Fruit fly (Drosophila melanogaster) whole organism, adult: ENCODE measurements around the gene CG13670.

Source experiments
- CG11617 ChIP-seq: fragments of 200-800 bp; sonication (Bioruptor generic); optimal IDR thresholded peaks from 2 replicates; lab custom pipeline; 2017; ENCODE audit warnings: mild to moderate bottlenecking, missing biosample characterization, missing genetic modification reagents, missing genetic modification characterization
- CG12768 ChIP-seq: fragments of 200-800 bp; sonication (Bioruptor generic); optimal IDR thresholded peaks from 2 replicates; lab custom pipeline; 2017; ENCODE audit warnings: missing biosample characterization, missing genetic modification characterization, mild to moderate bottlenecking, moderate library complexity, missing genetic modification reagents
- CG14711 ChIP-seq: fragments of 200-800 bp; sonication (Bioruptor generic); optimal IDR thresholded peaks from 2 replicates; lab custom pipeline; 2018; ENCODE audit warnings: missing biosample characterization, mild to moderate bottlenecking, missing genetic modification characterization, moderate library complexity
- CG1620 ChIP-seq: fragments of 200-800 bp; sonication (Bioruptor generic); optimal IDR thresholded peaks from 2 replicates; lab custom pipeline; 2016; ENCODE audit warnings: missing biosample characterization, missing genetic modification characterization
- CG33017 ChIP-seq: fragments of 200-800 bp; sonication (Bioruptor generic); optimal IDR thresholded peaks from 2 replicates; lab custom pipeline; 2018; ENCODE audit warnings: missing biosample characterization, mild to moderate bottlenecking, missing genetic modification characterization, moderate library complexity
- CG5204 ChIP-seq: fragments of 200-800 bp; sonication (Bioruptor generic); optimal IDR thresholded peaks from 2 replicates; lab custom pipeline; 2016; ENCODE audit warnings: missing biosample characterization, missing genetic modification characterization
- CG7045 ChIP-seq: fragments of 200-800 bp; sonication (Bioruptor generic); optimal IDR thresholded peaks from 2 replicates; lab custom pipeline; 2017; ENCODE audit warnings: missing biosample characterization, mild to moderate bottlenecking, missing genetic modification characterization
- Clk ChIP-seq: fragments of 200-800 bp; sonication (Bioruptor generic); optimal IDR thresholded peaks from 2 replicates; lab custom pipeline; 2017; ENCODE audit warnings: missing biosample characterization, missing genetic modification characterization
- Crg-1 ChIP-seq: fragments of 200-800 bp; sonication (Bioruptor generic); optimal IDR thresholded peaks from 2 replicates; lab custom pipeline; 2016; ENCODE audit warnings: missing biosample characterization, missing genetic modification characterization
- Hr96 ChIP-seq: fragments of 200-800 bp; sonication (Bioruptor generic); optimal IDR thresholded peaks from 2 replicates; lab custom pipeline; 2016; ENCODE audit warnings: missing biosample characterization, missing genetic modification characterization
- Mnt ChIP-seq: fragments of 200-800 bp; sonication (Bioruptor generic); optimal IDR thresholded peaks from 2 replicates; lab custom pipeline; 2016; ENCODE audit warnings: missing biosample characterization, mild to moderate bottlenecking, missing genetic modification characterization
- bab1 ChIP-seq: fragments of 200-800 bp; sonication (Bioruptor generic); optimal IDR thresholded peaks from 3 replicates; lab custom pipeline; 2019; ENCODE audit warnings: missing biosample characterization, mild to moderate bottlenecking, missing genetic modification characterization, moderate library complexity
- cic ChIP-seq: fragments of 200-800 bp; sonication (Bioruptor generic); optimal IDR thresholded peaks from 2 replicates; lab custom pipeline; 2017; ENCODE audit warnings: missing biosample characterization, mild to moderate bottlenecking, missing genetic modification characterization, moderate library complexity
- cnc ChIP-seq, 2 experiments: fragments of >200 bp; optimal IDR thresholded peaks; 2 replicates each; lab custom pipeline; 2017
- kay ChIP-seq: fragments of 200-800 bp; sonication (Bioruptor generic); peaks from one replicate; lab custom pipeline; 2016; ENCODE audit warnings: missing biosample characterization, missing genetic modification characterization, borderline replicate concordance
- ovo ChIP-seq: fragments of 200-800 bp; sonication (Bioruptor generic); optimal IDR thresholded peaks from 2 replicates; lab custom pipeline; 2016; ENCODE audit warnings: missing biosample characterization, missing genetic modification characterization
- pad ChIP-seq: fragments of 200-800 bp; sonication (Bioruptor generic); optimal IDR thresholded peaks from 3 replicates; lab custom pipeline; 2017; ENCODE audit warnings: missing biosample characterization, missing genetic modification characterization, mild to moderate bottlenecking, moderate library complexity, missing genetic modification reagents
- tj ChIP-seq: fragments of 200-800 bp; sonication (Bioruptor generic); optimal IDR thresholded peaks from 3 replicates; lab custom pipeline; 2017; ENCODE audit warnings: missing biosample characterization, mild to moderate bottlenecking, missing genetic modification characterization, moderate library complexity
- toe ChIP-seq: fragments of 200-800 bp; sonication (Bioruptor generic); optimal IDR thresholded peaks from 2 replicates; lab custom pipeline; 2016; ENCODE audit warnings: missing biosample characterization, missing genetic modification characterization

Gene CG13670

dm6 chr3L:8323817-8324216, 3.3 kb downstream of the CG13670 start:
- no peak for TF ChIP-seq ovo (GFP tag; lab: Kevin White, UChicago)
- no peak for TF ChIP-seq Mnt (GFP tag; lab: Kevin White, UChicago)

- TF ChIP-seq cic (GFP tag; lab: Kevin White, UChicago), result no peak
Measured at dm6 chr3L:8325559-8325958, 5.0 kb downstream of the CG13670 start, which contains the start of gene CG34461. Gene CG34461, plus strand, starts transcription at chr3L:8325859.

dm6 chr3L:8328283-8328682, 7.7 kb downstream of the CG13670 start, which contains the start of gene CG34462:
Gene CG34462, plus strand, starts transcription at chr3L:8328583.
- no peak for TF ChIP-seq CG11617 (GFP tag; lab: Kevin White, UChicago)
- TF ChIP-seq Hr96 (GFP tag; lab: Kevin White, UChicago), result no peak
- no peak for TF ChIP-seq CG12768
- no peak for TF ChIP-seq Clk (GFP tag; lab: Kevin White, UChicago)
- TF ChIP-seq tj (GFP tag; lab: Kevin White, UChicago), result no peak
- TF ChIP-seq cnc (optimal IDR thresholded peaks at IDR 0.05; lab: Kevin White, UChicago), result no peak
- TF ChIP-seq CG7045 (GFP tag; lab: Kevin White, UChicago), result no peak
- TF ChIP-seq toe (GFP tag; lab: Kevin White, UChicago), result no peak
- no peak for TF ChIP-seq CG14711 (tag; lab: Kevin White, UChicago)
- TF ChIP-seq CG5204 (GFP tag; lab: Kevin White, UChicago), result no peak
- no peak for TF ChIP-seq CG1620

- TF ChIP-seq cnc (optimal IDR thresholded peaks at IDR 0.05; lab: Kevin White, UChicago), result no peak
- no peak for TF ChIP-seq toe (GFP tag; lab: Kevin White, UChicago)
- no peak for TF ChIP-seq pad (GFP tag; lab: Kevin White, UChicago)
- no peak for TF ChIP-seq Crg-1
- no peak for TF ChIP-seq cic (GFP tag; lab: Kevin White, UChicago)
Measured at dm6 chr3L:8329005-8329404, 8.4 kb downstream of the CG13670 start.

DNA sequence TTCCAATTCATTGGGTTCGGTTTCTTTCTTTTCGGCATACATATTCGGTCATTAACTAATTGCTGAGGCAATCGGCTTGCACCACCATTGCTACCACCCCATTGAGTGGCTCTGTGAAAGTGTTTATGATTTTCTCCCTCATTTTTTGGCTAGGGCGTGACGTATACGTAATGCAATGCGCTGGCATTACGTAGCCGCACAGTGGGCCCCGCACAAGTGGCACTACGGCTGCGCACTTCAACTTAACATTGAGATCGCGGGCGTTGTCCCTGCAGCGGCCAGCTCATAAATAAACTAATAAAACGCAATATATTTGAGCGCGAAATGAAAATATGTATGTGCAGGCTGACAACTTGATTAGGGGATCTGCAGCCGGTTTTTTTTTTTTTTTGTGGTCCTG, 10.9 kb downstream of the CG13670 start:
- no peak for TF ChIP-seq cic (GFP tag; lab: Kevin White, UChicago)
- TF ChIP-seq Hr96 (GFP tag; lab: Kevin White, UChicago), result no peak
- no peak for TF ChIP-seq CG14711 (tag; lab: Kevin White, UChicago)
- TF ChIP-seq CG7045 (GFP tag; lab: Kevin White, UChicago), result no peak
- TF ChIP-seq toe (GFP tag; lab: Kevin White, UChicago), result no peak
- no peak for TF ChIP-seq kay (GFP tag; lab: Kevin White, UChicago)
- TF ChIP-seq ovo (GFP tag; lab: Kevin White, UChicago), result no peak
- TF ChIP-seq Mnt (GFP tag; lab: Kevin White, UChicago), result no peak
- no peak for TF ChIP-seq CG1620
- no peak for TF ChIP-seq CG33017 (tag; lab: Kevin White, UChicago)
- no peak for TF ChIP-seq Clk (GFP tag; lab: Kevin White, UChicago)

dm6 chr3L:8333574-8333973, 13.0 kb downstream of the CG13670 start:
- TF ChIP-seq pad (GFP tag; lab: Kevin White, UChicago) (no peak), tj (GFP tag; lab: Kevin White, UChicago) (no peak)

- TF ChIP-seq pad (GFP tag; lab: Kevin White, UChicago) (no peak), CG12768 (no peak), Hr96 (GFP tag; lab: Kevin White, UChicago) (no peak), cnc (optimal IDR thresholded peaks at IDR 0.05; lab: Kevin White, UChicago) (no peak), CG1620 (no peak)
Measured at dm6 chr3L:8334338-8334737, 13.8 kb downstream of the CG13670 start.

DNA sequence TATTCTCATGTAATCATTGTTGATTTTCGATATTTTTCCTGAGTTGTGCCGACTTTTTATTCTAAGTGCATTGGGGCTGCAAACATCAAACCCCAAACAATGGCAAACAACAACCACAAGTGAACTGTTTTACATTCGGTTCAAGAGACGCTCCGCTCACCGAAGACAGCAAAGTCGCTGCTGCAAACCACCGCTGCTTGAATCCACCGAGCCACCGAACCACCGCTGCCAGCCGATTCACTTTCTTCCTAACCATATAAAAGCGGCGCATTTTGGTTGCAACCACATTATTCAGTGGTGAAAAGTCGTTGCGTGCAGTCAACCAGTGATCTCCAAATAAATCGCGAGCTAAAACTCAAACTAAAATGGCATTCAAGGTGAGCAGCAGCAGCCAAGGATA, 15.8 kb downstream of the CG13670 start, which contains the start of gene Cpr66Cb:
Cpr66Cb (plus strand) TSS at position 301 of the 400 bp plus-strand sequence.
- no peak for TF ChIP-seq CG33017 (tag; lab: Kevin White, UChicago)
- TF ChIP-seq CG11617 (GFP tag; lab: Kevin White, UChicago), result no peak
- no peak for TF ChIP-seq CG14711 (tag; lab: Kevin White, UChicago)
- TF ChIP-seq Hr96 (GFP tag; lab: Kevin White, UChicago), result no peak
- no peak for TF ChIP-seq Mnt (GFP tag; lab: Kevin White, UChicago)
- TF ChIP-seq ovo (GFP tag; lab: Kevin White, UChicago), result no peak
- no peak for TF ChIP-seq cic (GFP tag; lab: Kevin White, UChicago)
- no peak for TF ChIP-seq tj (GFP tag; lab: Kevin White, UChicago)
- TF ChIP-seq bab1 (GFP tag; lab: Kevin White, UChicago), result no peak
- no peak for TF ChIP-seq kay (GFP tag; lab: Kevin White, UChicago)
- TF ChIP-seq CG1620, result no peak
- no peak for TF ChIP-seq Crg-1
- TF ChIP-seq Clk (GFP tag; lab: Kevin White, UChicago), result no peak
